Worm (Caenorhabditis elegans) whole organism, L4 larva: ENCODE data around the gene cox-14.

Experiments used
- F26F4.8 ChIP-seq: fragments of 200-800 bp; sonication (Bioruptor generic); conservative IDR thresholded peaks from 2 replicates; pipeline ENCODE4 v1.3.6; 2022; ENCODE audit warnings: missing genetic modification characterization, missing compliant biosample characterization
- R02D3.7 ChIP-seq: fragments of 150-350 bp; sonication (generic microtip); optimal IDR thresholded peaks from 3 replicates; lab custom pipeline; 2014; ENCODE audit warnings: missing biosample characterization, missing genetic modification characterization
- T20F7.1 ChIP-seq: fragments of 200-800 bp; sonication (Bioruptor generic); optimal IDR thresholded peaks from 2 replicates; lab custom pipeline; 2018; ENCODE audit warnings: mild to moderate bottlenecking, missing genetic modification characterization, missing compliant biosample characterization
- Y48G9A.11 ChIP-seq: fragments of 200-800 bp; sonication (Bioruptor generic); IDR thresholded peaks from 2 replicates; pipeline ENCODE4 v1.3.6; 2022; ENCODE audit warnings: missing genetic modification reagents, missing genetic modification characterization, missing compliant biosample characterization
- ZK337.2 ChIP-seq: fragments of 200-800 bp; sonication (Bioruptor generic); IDR thresholded peaks from 2 replicates; pipeline ENCODE4 v1.3.6; 2022; ENCODE audit warnings: missing genetic modification reagents, missing genetic modification characterization, missing compliant biosample characterization
- ZK546.5 ChIP-seq, 2 experiments: sonication (generic microtip); optimal IDR thresholded peaks; 2 replicates each; lab custom pipeline; 2017; ENCODE audit warnings: missing biosample characterization in 2 of 2, missing genetic modification characterization in 2 of 2
- aha-1 ChIP-seq: fragments of 150-350 bp; peaks from one replicate; lab custom pipeline; 2014; ENCODE audit warnings: missing biosample characterization, missing genetic modification characterization
- aly-2 ChIP-seq: sonication (generic microtip); optimal IDR thresholded peaks from 2 replicates; lab custom pipeline; 2018; ENCODE audit warnings: missing biosample characterization, missing genetic modification characterization
- ceh-44 ChIP-seq: fragments of 200-800 bp; sonication (Bioruptor generic); IDR thresholded peaks from 2 replicates; pipeline ENCODE4 v1.3.6; 2022; ENCODE audit warnings: missing genetic modification reagents, missing genetic modification characterization, missing compliant biosample characterization
- ceh-62 ChIP-seq: sonication (generic microtip); optimal IDR thresholded peaks from 2 replicates; lab custom pipeline; 2017; ENCODE audit warnings: missing biosample characterization, missing genetic modification characterization
- ctbp-1 ChIP-seq: fragments of 200-800 bp; sonication (Bioruptor generic); IDR thresholded peaks from 2 replicates; pipeline ENCODE4 v1.3.6; 2022; ENCODE audit warnings: missing genetic modification reagents, missing genetic modification characterization, missing compliant biosample characterization
- daf-12 ChIP-seq: fragments of 150-350 bp; optimal IDR thresholded peaks from 2 replicates; lab custom pipeline; 2014; ENCODE audit warnings: missing biosample characterization, missing genetic modification reagents, missing genetic modification characterization
- daf-16 ChIP-seq, 3 experiments: sonication (generic microtip); optimal IDR thresholded peaks; 2 replicates each; lab custom pipeline; 2016 to 2017; ENCODE audit warnings: missing genetic modification characterization in 3 of 3, missing genetic modification reagents in 3 of 3, mild to moderate bottlenecking in 2 of 3, missing compliant biosample characterization in 2 of 3, missing biosample characterization in 1 of 3, moderate library complexity in 1 of 3
- daf-19 ChIP-seq: fragments of 200-800 bp; sonication (Bioruptor generic); conservative IDR thresholded peaks from 2 replicates; pipeline ENCODE4 v1.3.6; 2022; ENCODE audit warnings: missing genetic modification characterization, missing compliant biosample characterization
- dmd-6 ChIP-seq: fragments of 200-800 bp; sonication (Bioruptor generic); IDR thresholded peaks from 2 replicates; pipeline ENCODE4 v1.3.6; 2022; ENCODE audit warnings: missing genetic modification reagents, missing genetic modification characterization, missing compliant biosample characterization
- duxl-1 ChIP-seq: sonication (generic microtip); optimal IDR thresholded peaks from 2 replicates; lab custom pipeline; 2016; ENCODE audit warnings: mild to moderate bottlenecking, missing genetic modification characterization, moderate library complexity, missing compliant biosample characterization; ENCODE audit not compliant: poor library complexity
- egl-27 ChIP-seq: sonication (generic microtip); optimal IDR thresholded peaks from 3 replicates; lab custom pipeline; 2017; ENCODE audit warnings: missing biosample characterization, missing genetic modification reagents, missing genetic modification characterization
- egl-43 ChIP-seq: fragments of 200-800 bp; sonication (Bioruptor generic); IDR thresholded peaks from 2 replicates; pipeline ENCODE4 v1.3.6; 2022; ENCODE audit warnings: missing genetic modification reagents, missing genetic modification characterization, missing compliant biosample characterization
- fkh-10 ChIP-seq: fragments of 150-350 bp; optimal IDR thresholded peaks from 2 replicates; lab custom pipeline; 2014; ENCODE audit warnings: missing biosample characterization, missing genetic modification reagents, missing genetic modification characterization
- hlh-30 ChIP-seq: sonication (generic microtip); optimal IDR thresholded peaks from 2 replicates; lab custom pipeline; 2017; ENCODE audit warnings: antibody characterized with exemption, mild to moderate bottlenecking, missing genetic modification characterization, missing compliant biosample characterization; ENCODE audit not compliant: insufficient read depth
- lim-7 ChIP-seq: fragments of 200-800 bp; sonication (Bioruptor generic); IDR thresholded peaks from 2 replicates; pipeline ENCODE4 v1.3.6; 2022; ENCODE audit warnings: missing genetic modification characterization, missing compliant biosample characterization
- lin-13 ChIP-seq: fragments of 150-350 bp; optimal IDR thresholded peaks from 2 replicates; lab custom pipeline; 2014; ENCODE audit warnings: missing biosample characterization, missing genetic modification reagents, missing genetic modification characterization
- lir-3 ChIP-seq: sonication (generic microtip); optimal IDR thresholded peaks from 2 replicates; lab custom pipeline; 2016; ENCODE audit warnings: mild to moderate bottlenecking, missing genetic modification characterization, missing compliant biosample characterization
- mxl-3 ChIP-seq: fragments of 200-800 bp; sonication (Bioruptor generic); optimal IDR thresholded peaks from 2 replicates; lab custom pipeline; 2018; ENCODE audit warnings: mild to moderate bottlenecking, missing genetic modification characterization, missing compliant biosample characterization
- nhr-111 ChIP-seq: fragments of 200-800 bp; sonication (Bioruptor generic); optimal IDR thresholded peaks from 2 replicates; lab custom pipeline; 2018; ENCODE audit warnings: mild to moderate bottlenecking, missing genetic modification characterization, missing compliant biosample characterization
- nhr-237 ChIP-seq: sonication (generic microtip); optimal IDR thresholded peaks from 2 replicates; lab custom pipeline; 2017; ENCODE audit warnings: missing biosample characterization, missing genetic modification characterization
- nhr-28 ChIP-seq: fragments of 150-350 bp; optimal IDR thresholded peaks from 2 replicates; lab custom pipeline; 2014; ENCODE audit warnings: missing biosample characterization, missing genetic modification characterization
- nhr-42 ChIP-seq: fragments of 200-800 bp; sonication (Bioruptor generic); IDR thresholded peaks from 2 replicates; pipeline ENCODE4 v1.3.6; 2022; ENCODE audit warnings: missing genetic modification characterization, missing compliant biosample characterization
- pha-4 ChIP-seq, 2 experiments: fragments of 150-350 bp in 1 of 2; fragments of 200-800 bp in 1 of 2; sonication (Bioruptor generic) in 1 of 2; IDR thresholded peaks in 1 of 2; optimal IDR thresholded peaks in 1 of 2; 2 replicates each; pipeline versions ENCODE4 v1.3.6 to Lab custom; 2014 to 2022; ENCODE audit warnings: missing genetic modification characterization in 2 of 2, missing genetic modification reagents in 2 of 2, missing biosample characterization in 1 of 2, missing compliant biosample characterization in 1 of 2
- set-16 ChIP-seq: fragments of 200-800 bp; sonication (Bioruptor generic); IDR thresholded peaks from 2 replicates; pipeline ENCODE4 v1.3.6; 2022; ENCODE audit warnings: missing genetic modification reagents, missing genetic modification characterization, missing compliant biosample characterization
- snpc-1.2 ChIP-seq: fragments of 200-800 bp; sonication (Bioruptor generic); IDR thresholded peaks from 2 replicates; pipeline ENCODE4 v1.3.6; 2022; ENCODE audit warnings: missing genetic modification reagents, missing genetic modification characterization, missing compliant biosample characterization
- tra-1 ChIP-seq: fragments of 200-800 bp; sonication (Bioruptor generic); IDR thresholded peaks from 2 replicates; pipeline ENCODE4 v1.3.6; 2022; ENCODE audit warnings: missing genetic modification reagents, missing genetic modification characterization, missing compliant biosample characterization
- unc-39 ChIP-seq: sonication (generic microtip); optimal IDR thresholded peaks from 2 replicates; lab custom pipeline; 2017; ENCODE audit warnings: missing biosample characterization, missing genetic modification characterization
- unc-62 ChIP-seq, 3 experiments: fragments of 150-350 bp in 1 of 3; sonication (generic microtip); optimal IDR thresholded peaks in 2 of 3; peaks in 1 of 3; 1 replicate in 1 of 3; 2 replicates in 2 of 3; lab custom pipeline; 2014 to 2017; ENCODE audit warnings: missing biosample characterization in 3 of 3, missing genetic modification characterization in 3 of 3, missing genetic modification reagents in 3 of 3, missing genotype in 1 of 3
- zip-2 ChIP-seq: fragments of 150-350 bp; optimal IDR thresholded peaks from 2 replicates; lab custom pipeline; 2014; ENCODE audit warnings: missing biosample characterization, missing genetic modification characterization

The cox-14 gene

ce11 chrIII:10218587-10218986, at the start of gene cox-14, which contains the start of gene rde-4 (continued):
- TF ChIP-seq zip-2 (tag; lab: Kevin White, UChicago) = no peak
- TF ChIP-seq set-16 (GFP tag; lab: Robert Waterston, UW) = no peak
- TF ChIP-seq snpc-1.2 (GFP tag; lab: Robert Waterston, UW) = no peak
- TF ChIP-seq Y48G9A.11 = no peak
- TF ChIP-seq hlh-30 (tag; lab: Kevin White, UChicago) = peak; percentile 88
- TF ChIP-seq lim-7 (GFP tag; lab: Robert Waterston, UW) = no peak

DNA sequence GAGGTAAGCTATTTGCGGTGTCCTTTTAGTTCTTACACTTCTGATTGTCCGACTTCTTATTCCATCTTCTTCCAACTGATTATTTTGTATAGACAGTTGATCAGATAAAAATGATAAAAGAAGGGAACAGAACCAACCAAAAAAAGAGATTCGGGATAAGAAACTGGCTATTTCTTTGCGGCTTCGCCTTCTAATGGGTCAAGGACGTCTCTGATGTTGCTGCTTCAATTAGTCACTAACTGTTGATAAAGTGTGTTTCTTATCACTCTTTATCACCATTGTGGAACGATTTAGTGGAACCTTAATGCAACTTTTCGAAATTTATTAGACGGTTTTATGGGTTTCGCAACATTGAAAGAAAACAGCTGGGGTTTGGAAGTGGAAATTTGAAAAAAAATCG, 48.5 kb upstream of the cox-14 start:
- TF ChIP-seq daf-16 (GFP tag; optimal IDR thresholded peaks at IDR 0.05; lab: Kevin White, UChicago) = no peak
- no peak for TF ChIP-seq daf-16 (tag; optimal IDR thresholded peaks at IDR 0.05; lab: Kevin White, UChicago)
- TF ChIP-seq tra-1 (GFP tag; lab: Robert Waterston, UW) = no peak
- no peak for TF ChIP-seq lir-3 (tag; lab: Kevin White, UChicago)
- TF ChIP-seq nhr-42 (GFP tag; lab: Robert Waterston, UW) = no peak
- no peak for TF ChIP-seq Y48G9A.11
- no peak for TF ChIP-seq nhr-237
- TF ChIP-seq duxl-1 = no peak
- TF ChIP-seq F26F4.8 (GFP tag; lab: Robert Waterston, UW) = no peak
- peak; percentile 58 for TF ChIP-seq mxl-3
- TF ChIP-seq ZK337.2 = 0 out of 2 replicates have a peak, but pooled peaks have one; percentile 34
- TF ChIP-seq daf-12 (tag; lab: Kevin White, UChicago) = no peak
- TF ChIP-seq daf-19 (GFP tag; lab: Robert Waterston, UW) = no peak
- no peak for TF ChIP-seq egl-43 (GFP tag; lab: Robert Waterston, UW)
- TF ChIP-seq nhr-111 (GFP tag; lab: Kevin White, UChicago) = no peak
- TF ChIP-seq ceh-44 (GFP tag; lab: Robert Waterston, UW) = no peak
- TF ChIP-seq pha-4 (GFP tag; IDR thresholded peaks at IDR 0.05; lab: Robert Waterston, UW) = no peak
- no peak for TF ChIP-seq pha-4 (tag; optimal IDR thresholded peaks at IDR 0.05; lab: Kevin White, UChicago)
- no peak for TF ChIP-seq ctbp-1 (GFP tag; lab: Robert Waterston, UW)
- no peak for TF ChIP-seq ceh-62 (tag; lab: Kevin White, UChicago)
- TF ChIP-seq egl-27 (tag; lab: Kevin White, UChicago) = no peak
- TF ChIP-seq nhr-28 (tag; lab: Kevin White, UChicago) = peak; percentile 38
- no peak for TF ChIP-seq T20F7.1 (GFP tag; lab: Kevin White, UChicago)
- TF ChIP-seq aly-2 (tag; lab: Kevin White, UChicago) = no peak
- TF ChIP-seq fkh-10 (GFP tag; lab: Kevin White, UChicago) = no peak
- no peak for TF ChIP-seq lin-13 (GFP tag; lab: Kevin White, UChicago)

DNA sequence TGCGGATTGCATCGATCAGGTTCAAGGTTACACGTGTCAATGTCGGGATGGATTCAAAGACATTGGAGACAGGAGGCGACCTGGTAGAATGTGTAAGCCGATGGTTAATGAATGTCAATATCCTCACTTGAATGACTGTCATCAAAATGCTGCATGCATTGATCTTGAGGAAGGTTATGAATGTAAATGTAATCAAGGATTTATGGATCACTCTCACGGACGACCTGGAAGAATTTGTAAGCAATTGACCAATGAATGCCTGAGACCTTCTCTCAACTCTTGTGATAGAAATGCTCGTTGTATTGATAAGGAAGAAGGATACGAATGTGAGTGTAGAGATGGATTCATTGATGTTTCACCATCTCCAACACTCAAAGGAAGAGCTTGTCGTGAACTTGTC, 40.7 kb upstream of the cox-14 start:
- TF ChIP-seq dmd-6 (GFP tag; lab: Robert Waterston, UW) (no peak), unc-62 (GFP tag; optimal IDR thresholded peaks at IDR 0.05 in 1 of 2; lab: Kevin White, UChicago) (peak in 1 of 2 experiments; percentile 99), unc-62 (tag; optimal IDR thresholded peaks at IDR 0.05; lab: Kevin White, UChicago) (no peak)

DNA sequence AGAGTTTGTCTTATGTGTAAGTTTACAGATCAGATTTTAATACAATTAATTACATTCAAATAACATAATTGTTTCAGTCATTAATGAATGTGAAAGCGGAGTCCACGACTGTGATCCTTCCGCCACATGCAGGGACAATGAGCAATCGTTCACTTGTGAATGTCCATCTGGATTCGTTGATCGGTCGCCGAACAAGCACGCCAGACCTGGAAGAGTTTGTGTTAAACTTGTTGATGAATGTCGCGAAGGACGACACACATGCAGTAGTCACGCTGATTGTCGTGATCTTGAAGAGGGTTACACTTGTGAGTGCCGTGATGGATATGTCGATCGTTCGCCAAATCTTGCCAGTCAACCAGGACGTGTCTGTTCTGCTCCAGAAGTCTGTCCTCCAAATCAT, 40.2 kb upstream of the cox-14 start:
- TF ChIP-seq R02D3.7 (tag; lab: Kevin White, UChicago) (no peak), unc-39 (tag; lab: Kevin White, UChicago) (no peak), aha-1 (tag; lab: Kevin White, UChicago) (peak; percentile 95), unc-62 (GFP tag; optimal IDR thresholded peaks at IDR 0.05 in 1 of 2; lab: Kevin White, UChicago) (peak in 1 of 2 experiments; percentile 19), unc-62 (tag; optimal IDR thresholded peaks at IDR 0.05; lab: Kevin White, UChicago) (no peak), ZK546.5 (tag; optimal IDR thresholded peaks at IDR 0.05; lab: Kevin White, UChicago) (no peak), nhr-42 (GFP tag; lab: Robert Waterston, UW) (no peak)
